Fruit fly (Drosophila melanogaster) whole organism, embryonic: ENCODE data around the gene saturn.
A peak's percentile ranks its signal among the peaks of the same experiment; 100 is the strongest.

Experiments used
- Adf1 ChIP-seq: fragments of 200-800 bp; sonication (Bioruptor generic); IDR thresholded peaks from 2 replicates; pipeline ENCODE4 v1.3.6; 2022; ENCODE audit warnings: missing biosample characterization, missing genetic modification characterization
- Aef1 ChIP-seq: fragments of 200-800 bp; sonication (Bioruptor generic); IDR thresholded peaks from 3 replicates; pipeline ENCODE4 v1.3.6; 2022; ENCODE audit warnings: missing biosample characterization, missing genetic modification characterization
- Bgb ChIP-seq: fragments of 200-800 bp; sonication (Bioruptor generic); IDR thresholded peaks from 2 replicates; pipeline ENCODE4 v1.3.6; 2022; ENCODE audit warnings: missing biosample characterization, missing genetic modification characterization; ENCODE audit not compliant: partially characterized antibody
- CG10431 ChIP-seq: fragments of 200-800 bp; sonication (Bioruptor generic); optimal IDR thresholded peaks from 3 replicates; lab custom pipeline; 2018; ENCODE audit warnings: missing biosample characterization, mild to moderate bottlenecking, missing genetic modification characterization
- CG10654 ChIP-seq: fragments of 200-800 bp; sonication (Bioruptor generic); optimal IDR thresholded peaks from 2 replicates; lab custom pipeline; 2016; ENCODE audit warnings: missing biosample characterization, missing genetic modification characterization
- CG11504 ChIP-seq: fragments of 200-800 bp; sonication (Bioruptor generic); optimal IDR thresholded peaks from 3 replicates; lab custom pipeline; 2019; ENCODE audit warnings: missing biosample characterization, mild to moderate bottlenecking, missing genetic modification characterization, moderate library complexity
- CG12299 ChIP-seq: fragments of 200-800 bp; sonication (Bioruptor generic); optimal IDR thresholded peaks from 2 replicates; lab custom pipeline; 2018; ENCODE audit warnings: missing biosample characterization, mild to moderate bottlenecking, missing genetic modification characterization
- CG14050 ChIP-seq: fragments of 200-800 bp; sonication (Bioruptor generic); IDR thresholded peaks from 3 replicates; pipeline ENCODE4 v1.3.6; 2022; ENCODE audit warnings: missing biosample characterization, missing genetic modification characterization
- CG1792 ChIP-seq: fragments of 200-800 bp; sonication (Bioruptor generic); optimal IDR thresholded peaks from 2 replicates; lab custom pipeline; 2016; ENCODE audit warnings: missing biosample characterization, missing genetic modification characterization
- CG30403 ChIP-seq: fragments of 200-800 bp; sonication (Bioruptor generic); optimal IDR thresholded peaks from 3 replicates; lab custom pipeline; 2016; ENCODE audit warnings: missing biosample characterization, missing genetic modification characterization
- CG31365 ChIP-seq: fragments of 200-800 bp; sonication (Bioruptor generic); optimal IDR thresholded peaks from 2 replicates; lab custom pipeline; 2018; ENCODE audit warnings: missing biosample characterization, mild to moderate bottlenecking, missing genetic modification characterization
- CG5953 ChIP-seq: fragments of 200-800 bp; sonication (Bioruptor generic); IDR thresholded peaks from 2 replicates; pipeline ENCODE4 v1.3.6; 2022; ENCODE audit warnings: missing biosample characterization, missing genetic modification characterization
- CG6175 ChIP-seq: fragments of 200-800 bp; sonication (Bioruptor generic); IDR thresholded peaks from 3 replicates; pipeline ENCODE4 v1.3.6; 2022; ENCODE audit warnings: missing biosample characterization, missing genetic modification characterization
- CG6654 ChIP-seq: fragments of 200-800 bp; sonication (Bioruptor generic); optimal IDR thresholded peaks from 2 replicates; lab custom pipeline; 2017; ENCODE audit warnings: missing biosample characterization, mild to moderate bottlenecking, missing genetic modification characterization
- CG6683 ChIP-seq: fragments of 200-800 bp; sonication (Bioruptor generic); optimal IDR thresholded peaks from 2 replicates; lab custom pipeline; 2017; ENCODE audit warnings: missing biosample characterization, mild to moderate bottlenecking, missing genetic modification characterization, missing genetic modification reagents
- CG9876 ChIP-seq: fragments of 200-800 bp; sonication (Bioruptor generic); optimal IDR thresholded peaks from 2 replicates; lab custom pipeline; 2016; ENCODE audit warnings: missing biosample characterization, missing genetic modification characterization
- CoRest ChIP-seq: fragments of 200-800 bp; sonication (Bioruptor generic); optimal IDR thresholded peaks from 3 replicates; lab custom pipeline; 2018; ENCODE audit warnings: missing biosample characterization, mild to moderate bottlenecking, missing genetic modification characterization, moderate library complexity
- D19A ChIP-seq: fragments of 200-800 bp; optimal IDR thresholded peaks from 3 replicates; lab custom pipeline; 2019; ENCODE audit warnings: missing biosample characterization, mild to moderate bottlenecking, missing genetic modification characterization, moderate library complexity
- Deaf1 ChIP-seq: fragments of 200-800 bp; optimal IDR thresholded peaks from 3 replicates; lab custom pipeline; 2019; ENCODE audit warnings: missing biosample characterization, mild to moderate bottlenecking, missing genetic modification characterization, moderate library complexity
- Dp ChIP-seq: fragments of 200-800 bp; sonication (Bioruptor generic); optimal IDR thresholded peaks from 2 replicates; lab custom pipeline; 2018; ENCODE audit warnings: missing biosample characterization, mild to moderate bottlenecking, missing genetic modification characterization, moderate library complexity
- Elba2 ChIP-seq: fragments of 200-800 bp; sonication (Bioruptor generic); optimal IDR thresholded peaks from 3 replicates; lab custom pipeline; 2016; ENCODE audit warnings: missing biosample characterization, missing genetic modification characterization
- MESR4 ChIP-seq: fragments of 200-800 bp; sonication (Bioruptor generic); optimal IDR thresholded peaks from 2 replicates; lab custom pipeline; 2018; ENCODE audit warnings: missing biosample characterization, mild to moderate bottlenecking, missing genetic modification characterization, moderate library complexity
- Mrtf ChIP-seq: fragments of 200-800 bp; sonication (Bioruptor generic); IDR thresholded peaks from 3 replicates; pipeline ENCODE4 v1.3.6; 2022; ENCODE audit warnings: missing biosample characterization, missing genetic modification characterization
- Myb ChIP-seq: fragments of 200-800 bp; sonication (Bioruptor generic); optimal IDR thresholded peaks from 2 replicates; lab custom pipeline; 2016; ENCODE audit warnings: missing biosample characterization, missing genetic modification characterization
- Opbp ChIP-seq: fragments of 200-800 bp; sonication (Bioruptor generic); IDR thresholded peaks from 3 replicates; pipeline ENCODE4 v1.3.6; 2022; ENCODE audit warnings: missing biosample characterization, missing genetic modification characterization; ENCODE audit not compliant: partially characterized antibody
- Trl ChIP-seq, 3 experiments: fragments of >200 bp in 2 of 3; fragments of 200-800 bp in 1 of 3; sonication (Bioruptor generic) in 1 of 3; optimal IDR thresholded peaks; 2 replicates in 1 of 3; 3 replicates in 2 of 3; lab custom pipeline; 2016 to 2017; ENCODE audit warnings: missing biosample characterization in 1 of 3, missing genetic modification characterization in 1 of 3
- amos ChIP-seq: fragments of 200-800 bp; sonication (Bioruptor generic); IDR thresholded peaks from 2 replicates; pipeline ENCODE4 v1.3.6; 2022; ENCODE audit warnings: missing biosample characterization, missing genetic modification characterization; ENCODE audit not compliant: partially characterized antibody
- ap ChIP-seq: fragments of 200-800 bp; sonication (Bioruptor generic); IDR thresholded peaks from 2 replicates; pipeline ENCODE4 v1.3.6; 2022; ENCODE audit warnings: missing biosample characterization, missing genetic modification characterization
- az2 ChIP-seq: fragments of 200-800 bp; sonication (Bioruptor generic); optimal IDR thresholded peaks from 3 replicates; lab custom pipeline; 2016; ENCODE audit warnings: missing biosample characterization, missing genetic modification characterization
- bbx ChIP-seq: fragments of 200-800 bp; sonication (Bioruptor generic); IDR thresholded peaks from 2 replicates; pipeline ENCODE4 v1.3.6; 2022; ENCODE audit warnings: missing biosample characterization, missing genetic modification characterization; ENCODE audit not compliant: partially characterized antibody
- cad ChIP-seq: fragments of >200 bp; optimal IDR thresholded peaks from 2 replicates; lab custom pipeline; 2017; ENCODE audit warnings: missing biosample characterization, missing genetic modification characterization
- en ChIP-seq: fragments of 200-800 bp; sonication (Bioruptor generic); optimal IDR thresholded peaks from 2 replicates; lab custom pipeline; 2016; ENCODE audit warnings: missing biosample characterization, missing genetic modification characterization
- fd96Cb ChIP-seq: fragments of 200-800 bp; sonication (Bioruptor generic); optimal IDR thresholded peaks from 2 replicates; lab custom pipeline; 2018; ENCODE audit warnings: missing biosample characterization, mild to moderate bottlenecking, missing genetic modification characterization, moderate library complexity
- ftz-f1 ChIP-seq: fragments of 200-800 bp; sonication (Bioruptor generic); optimal IDR thresholded peaks from 2 replicates; lab custom pipeline; 2016; ENCODE audit warnings: missing biosample characterization, missing genetic modification characterization
- her ChIP-seq: fragments of 200-800 bp; sonication (Bioruptor generic); optimal IDR thresholded peaks from 2 replicates; lab custom pipeline; 2016; ENCODE audit warnings: missing biosample characterization, missing genetic modification characterization
- hkb ChIP-seq, 2 experiments: fragments of 200-800 bp in 1 of 2; fragments of >200 bp in 1 of 2; sonication (Bioruptor generic) in 1 of 2; IDR thresholded peaks in 1 of 2; optimal IDR thresholded peaks in 1 of 2; 2 replicates each; pipeline versions ENCODE4 v1.3.6 to Lab custom; 2017 to 2022; ENCODE audit warnings: missing biosample characterization in 1 of 2, missing genetic modification characterization in 1 of 2
- ind ChIP-seq: fragments of 200-800 bp; sonication (Bioruptor generic); optimal IDR thresholded peaks from 3 replicates; lab custom pipeline; 2016; ENCODE audit warnings: missing biosample characterization, missing genetic modification characterization
- peb ChIP-seq: fragments of 200-800 bp; sonication (Bioruptor generic); IDR thresholded peaks from 2 replicates; pipeline ENCODE4 v1.3.6; 2022; ENCODE audit warnings: missing biosample characterization, missing genetic modification characterization
- pho ChIP-seq: fragments of 200-800 bp; sonication (Bioruptor generic); optimal IDR thresholded peaks from 2 replicates; lab custom pipeline; 2016; ENCODE audit warnings: missing biosample characterization, missing genetic modification characterization
- pnt ChIP-seq: fragments of 200-800 bp; sonication (Bioruptor generic); optimal IDR thresholded peaks from 3 replicates; lab custom pipeline; 2016; ENCODE audit warnings: missing biosample characterization, missing genetic modification characterization
- prd ChIP-seq, 3 experiments: fragments of >200 bp in 2 of 3; fragments of 200-800 bp in 1 of 3; sonication (Bioruptor generic) in 1 of 3; optimal IDR thresholded peaks in 2 of 3; IDR thresholded peaks in 1 of 3; 2 replicates in 2 of 3; 3 replicates in 1 of 3; pipeline versions ENCODE4 v1.3.6 to Lab custom; 2017 to 2022; ENCODE audit warnings: missing biosample characterization in 1 of 3, missing genetic modification characterization in 1 of 3
- pzg ChIP-seq: fragments of 200-800 bp; sonication (Bioruptor generic); optimal IDR thresholded peaks from 3 replicates; lab custom pipeline; 2018; ENCODE audit warnings: missing biosample characterization, mild to moderate bottlenecking, missing genetic modification characterization, moderate library complexity
- tap ChIP-seq: fragments of 200-800 bp; optimal IDR thresholded peaks from 3 replicates; lab custom pipeline; 2019; ENCODE audit warnings: missing biosample characterization, mild to moderate bottlenecking, missing genetic modification characterization, moderate library complexity
- vvl ChIP-seq: fragments of 200-800 bp; sonication (Bioruptor generic); IDR thresholded peaks from 2 replicates; pipeline ENCODE4 v1.3.6; 2022; ENCODE audit warnings: missing biosample characterization, missing genetic modification characterization
- wor ChIP-seq: fragments of 200-800 bp; sonication (Bioruptor generic); IDR thresholded peaks from 2 replicates; pipeline ENCODE4 v1.3.6; 2022; ENCODE audit warnings: missing biosample characterization, missing genetic modification characterization

The saturn gene

DNA sequence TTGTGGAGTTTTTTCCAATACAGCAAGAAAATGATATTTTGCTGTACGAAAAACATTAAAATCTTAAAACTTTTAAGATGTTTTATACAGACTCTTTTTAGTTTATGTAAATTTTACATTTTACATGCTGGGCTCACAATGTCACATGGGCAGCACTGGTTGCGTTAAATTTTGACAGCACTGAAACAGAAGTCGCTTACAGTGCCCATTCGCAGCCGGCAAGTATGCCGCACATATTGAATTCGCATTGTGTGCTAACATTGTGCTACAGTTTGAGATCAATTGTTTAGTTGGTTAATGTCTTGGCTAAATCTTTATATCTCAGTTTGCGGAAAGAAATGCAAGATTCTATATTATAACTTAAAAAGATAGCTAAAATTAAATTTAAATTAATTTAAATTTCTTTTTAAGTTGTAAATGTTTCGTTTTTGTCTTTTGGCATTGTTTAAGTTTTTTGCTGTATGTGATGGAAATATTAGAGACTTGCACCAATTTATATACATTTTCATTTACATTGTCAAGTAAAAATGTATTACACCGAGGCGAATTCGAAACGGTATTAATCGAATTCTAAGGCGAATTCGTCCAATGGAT is 9.3 kb downstream of the saturn start (continued):
- peak; percentile 73 for TF ChIP-seq Bgb (GFP tag; lab: Robert Waterston, UW)
- no peak for TF ChIP-seq tap (tag; lab: Kevin White, UChicago)
- TF ChIP-seq CG12299 (tag; lab: Kevin White, UChicago): no peak
- no peak for TF ChIP-seq Aef1
- no peak for TF ChIP-seq CG6683 (GFP tag; lab: Kevin White, UChicago)
- TF ChIP-seq CG10431 (GFP tag; lab: Kevin White, UChicago): no peak
- TF ChIP-seq CG11504 (tag; lab: Kevin White, UChicago): peak; percentile 11
- no peak; the same call in 2 of the 3 replicates for TF ChIP-seq Opbp (GFP tag; lab: Robert Waterston, UW)
- no peak for TF ChIP-seq MESR4 (GFP tag; lab: Kevin White, UChicago)
- TF ChIP-seq Dp (GFP tag; lab: Kevin White, UChicago): no peak
- TF ChIP-seq amos (GFP tag; lab: Robert Waterston, UW): peak; percentile 42
- TF ChIP-seq pho (GFP tag; lab: Kevin White, UChicago): no peak
- no peak for TF ChIP-seq Trl (optimal IDR thresholded peaks at IDR 0.05; lab: Kevin White, UChicago)
- TF ChIP-seq Trl (GFP tag; optimal IDR thresholded peaks at IDR 0.05; lab: Kevin White, UChicago): no peak
- TF ChIP-seq ftz-f1 (GFP tag; lab: Kevin White, UChicago): no peak
- TF ChIP-seq bbx (GFP tag; lab: Robert Waterston, UW): peak; percentile 63; the same call in 1 of the 2 replicates
- TF ChIP-seq az2 (GFP tag; lab: Kevin White, UChicago): no peak
- no peak for TF ChIP-seq cad (GFP tag; lab: Kevin White, UChicago)
- TF ChIP-seq Elba2 (GFP tag; lab: Kevin White, UChicago): no peak
- no peak for TF ChIP-seq CoRest
- no peak for TF ChIP-seq Mrtf (GFP tag; lab: Robert Waterston, UW)
- TF ChIP-seq Deaf1 (tag; lab: Kevin White, UChicago): no peak
- TF ChIP-seq CG5953 (GFP tag; lab: Robert Waterston, UW): no peak
- no peak for TF ChIP-seq D19A (tag; lab: Kevin White, UChicago)
- no peak for TF ChIP-seq peb (GFP tag; lab: Robert Waterston, UW)
- TF ChIP-seq CG9876 (GFP tag; lab: Kevin White, UChicago): no peak
- no peak for TF ChIP-seq wor
- TF ChIP-seq CG6175 (GFP tag; lab: Robert Waterston, UW): no peak
- TF ChIP-seq CG31365 (tag; lab: Kevin White, UChicago): no peak
- TF ChIP-seq pnt: no peak
- no peak for TF ChIP-seq ind (GFP tag; lab: Kevin White, UChicago)
- TF ChIP-seq her: no peak
- no peak for TF ChIP-seq Myb
- TF ChIP-seq ap (GFP tag; lab: Robert Waterston, UW): no peak
- no peak for TF ChIP-seq CG10654 (GFP tag; lab: Kevin White, UChicago)
- no peak for TF ChIP-seq prd (optimal IDR thresholded peaks at IDR 0.05; lab: Kevin White, UChicago)
- TF ChIP-seq prd (GFP tag; IDR thresholded peaks at IDR 0.05; lab: Robert Waterston, UW): no peak
- no peak for TF ChIP-seq Adf1 (GFP tag; lab: Robert Waterston, UW)
- no peak for TF ChIP-seq fd96Cb (tag; lab: Kevin White, UChicago)
- TF ChIP-seq CG30403 (GFP tag; lab: Kevin White, UChicago): no peak
- no peak for TF ChIP-seq CG1792 (GFP tag; lab: Kevin White, UChicago)
- TF ChIP-seq CG14050 (GFP tag; lab: Robert Waterston, UW): no peak
- peak; percentile 37 for TF ChIP-seq hkb (optimal IDR thresholded peaks at IDR 0.05; lab: Kevin White, UChicago)
- TF ChIP-seq hkb (GFP tag; IDR thresholded peaks at IDR 0.05; lab: Robert Waterston, UW): no peak
- TF ChIP-seq vvl (GFP tag; lab: Robert Waterston, UW): peak; percentile 61; the same call in 1 of the 2 replicates
- TF ChIP-seq pzg: peak; percentile 6
- peak; percentile 97 for TF ChIP-seq CG6654 (GFP tag; lab: Kevin White, UChicago)
- TF ChIP-seq en (GFP tag; lab: Kevin White, UChicago): no peak
